Fruit fly (Drosophila melanogaster): ENCODE results near the gene CG9541.

Gene CG9541

dm6 chr2L:8952194-8953037 lies 22.8 kb downstream of the CG9541 start (continued):
- TF ChIP-seq Chrac-16 (GFP tag; optimal IDR thresholded peaks at IDR 0.05) (peak; percentile 55), mam (GFP tag; optimal IDR thresholded peaks at IDR 0.05) (peak; percentile 9), CG13424 (tag; optimal IDR thresholded peaks at IDR 0.05) (peak; percentile 1), lmd (GFP tag; IDR thresholded peaks at IDR 0.05) (peak; percentile 60), Kr (GFP tag; optimal IDR thresholded peaks at IDR 0.05) (no peak), phol (tag; optimal IDR thresholded peaks at IDR 0.05) (peak; percentile 35), CG16815 (GFP tag; optimal IDR thresholded peaks at IDR 0.05) (peak; percentile 27), btn (GFP tag; optimal IDR thresholded peaks at IDR 0.05) (no peak), CG1602 (GFP tag; optimal IDR thresholded peaks at IDR 0.05) (peak; percentile 4), CG4424 (GFP tag; optimal IDR thresholded peaks at IDR 0.05) (peak; percentile 49), CG2712 (tag; optimal IDR thresholded peaks at IDR 0.05) (peak; percentile 61), CG1529 (GFP tag; optimal IDR thresholded peaks at IDR 0.05) (no peak), cg (GFP tag; optimal IDR thresholded peaks at IDR 0.05) (no peak), HHEX (GFP tag; optimal IDR thresholded peaks at IDR 0.05) (peak; percentile 52), tin (GFP tag; optimal IDR thresholded peaks at IDR 0.05) (peak; percentile 23), seq (GFP tag; IDR thresholded peaks at IDR 0.05) (0 out of 2 replicates have a peak, but pooled peaks have one; percentile 24), tgo (GFP tag; IDR thresholded peaks at IDR 0.05) (peak; percentile 52; the same call in 2 of the 3 replicates), bbx (GFP tag; IDR thresholded peaks at IDR 0.05; ENCODE audit: partially characterized antibody) (no peak), ttk (GFP tag; IDR thresholded peaks at IDR 0.05) (peak; percentile 49), CG1603 (tag; optimal IDR thresholded peaks at IDR 0.05) (peak; percentile 64), dmrt99B (tag; optimal IDR thresholded peaks at IDR 0.05) (peak; percentile 37), NfI (GFP tag; optimal IDR thresholded peaks at IDR 0.05) (peak; percentile 15), CG34376 (GFP tag; optimal IDR thresholded peaks at IDR 0.05) (peak; percentile 30), dan (GFP tag; IDR thresholded peaks at IDR 0.05) (no peak), zfh1 (GFP tag; IDR thresholded peaks at IDR 0.05) (0 out of 3 replicates have a peak, but pooled peaks have one; percentile 22), CG13296 (GFP tag; optimal IDR thresholded peaks at IDR 0.05) (peak; percentile 7), chif (GFP tag; optimal IDR thresholded peaks at IDR 0.05) (peak in 1 of 2 experiments; percentile 52), bowl (GFP tag; IDR thresholded peaks at IDR 0.05) (no peak), Aef1 (GFP tag; IDR thresholded peaks at IDR 0.05) (peak; percentile 44; the same call in 2 of the 3 replicates), CG3995 (GFP tag; optimal IDR thresholded peaks at IDR 0.05) (peak; percentile 10), CG12219 (GFP tag; optimal IDR thresholded peaks at IDR 0.05) (peak; percentile 30), CG11085 (GFP tag; IDR thresholded peaks at IDR 0.05) (peak; percentile 31; the same call in 1 of the 2 replicates), hkb (optimal IDR thresholded peaks at IDR 0.05) (no peak), hkb (GFP tag; IDR thresholded peaks at IDR 0.05) (peak; percentile 66), CG18764 (GFP tag; optimal IDR thresholded peaks at IDR 0.05) (peak; percentile 29), wek (GFP tag; optimal IDR thresholded peaks at IDR 0.05) (peak; percentile 10), exex (tag; optimal IDR thresholded peaks at IDR 0.05) (peak; percentile 97), Hsf (GFP tag; optimal IDR thresholded peaks at IDR 0.05) (peak; percentile 28), lbe (GFP tag; optimal IDR thresholded peaks at IDR 0.05) (no peak), eyg (GFP tag; optimal IDR thresholded peaks at IDR 0.05) (no peak), Rfx (GFP tag; IDR thresholded peaks at IDR 0.05) (peak; percentile 71), sd (tag; optimal IDR thresholded peaks at IDR 0.05) (peak; percentile 32), stwl (tag; optimal IDR thresholded peaks at IDR 0.05) (peak; percentile 87), Pdp1 (GFP tag; optimal IDR thresholded peaks at IDR 0.05) (peak; percentile 7 to 25), CG14667 (GFP tag; IDR thresholded peaks at IDR 0.05) (no peak), ara (GFP tag; IDR thresholded peaks at IDR 0.05) (peak; percentile 54; the same call in 1 of the 2 replicates), CG8765 (GFP tag; IDR thresholded peaks at IDR 0.05) (peak; percentile 56), CG2199 (GFP tag; IDR thresholded peaks at IDR 0.05) (peak; percentile 85), CG18011 (GFP tag; optimal IDR thresholded peaks at IDR 0.05) (peak; percentile 97)

All from whole organism, embryonic.